Worm (Caenorhabditis elegans) whole organism, L4 larva: ENCODE measurements around the gene str-124.

ENCODE experiments used
- aha-1 ChIP-seq: fragments of 150-350 bp; peaks from one replicate; lab custom pipeline; 2014; ENCODE audit warnings: missing biosample characterization, missing genetic modification characterization
- aly-2 ChIP-seq: sonication (generic microtip); optimal IDR thresholded peaks from 2 replicates; lab custom pipeline; 2018; ENCODE audit warnings: missing biosample characterization, missing genetic modification characterization
- ces-1 ChIP-seq: fragments of 150-350 bp; sonication (generic microtip); optimal IDR thresholded peaks from 4 replicates; lab custom pipeline; 2014; ENCODE audit warnings: missing biosample characterization, missing genetic modification reagents, missing genetic modification characterization
- egl-27 ChIP-seq: sonication (generic microtip); optimal IDR thresholded peaks from 3 replicates; lab custom pipeline; 2017; ENCODE audit warnings: missing biosample characterization, missing genetic modification reagents, missing genetic modification characterization
- lin-39 ChIP-seq: fragments of 150-350 bp; optimal IDR thresholded peaks from 2 replicates; lab custom pipeline; 2014; ENCODE audit warnings: missing biosample characterization, missing genetic modification reagents, missing genetic modification characterization
- lsy-2 ChIP-seq, 2 experiments: fragments of 150-350 bp in 1 of 2; sonication (generic microtip) in 1 of 2; optimal IDR thresholded peaks; 2 replicates each; lab custom pipeline; 2014 to 2017; ENCODE audit warnings: missing biosample characterization in 2 of 2, missing genetic modification characterization in 2 of 2
- nhr-42 ChIP-seq: fragments of 200-800 bp; sonication (Bioruptor generic); IDR thresholded peaks from 2 replicates; pipeline ENCODE4 v1.3.6; 2022; ENCODE audit warnings: missing genetic modification characterization, missing compliant biosample characterization
- skn-1 ChIP-seq: fragments of 150-350 bp; optimal IDR thresholded peaks from 2 replicates; lab custom pipeline; 2014; ENCODE audit warnings: missing biosample characterization, missing genetic modification characterization
- snpc-4 ChIP-seq: fragments of 150-350 bp; optimal IDR thresholded peaks from 2 replicates; lab custom pipeline; 2014; ENCODE audit warnings: missing biosample characterization, missing genetic modification characterization
- zag-1 ChIP-seq: fragments of 150-350 bp; optimal IDR thresholded peaks from 2 replicates; lab custom pipeline; 2014; ENCODE audit warnings: missing biosample characterization, missing genetic modification characterization
- zip-2 ChIP-seq: fragments of 150-350 bp; optimal IDR thresholded peaks from 2 replicates; lab custom pipeline; 2014; ENCODE audit warnings: missing biosample characterization, missing genetic modification characterization
- ztf-11 ChIP-seq: fragments of 150-350 bp; optimal IDR thresholded peaks from 2 replicates; lab custom pipeline; 2014; ENCODE audit warnings: missing biosample characterization, missing genetic modification characterization

DNA sequence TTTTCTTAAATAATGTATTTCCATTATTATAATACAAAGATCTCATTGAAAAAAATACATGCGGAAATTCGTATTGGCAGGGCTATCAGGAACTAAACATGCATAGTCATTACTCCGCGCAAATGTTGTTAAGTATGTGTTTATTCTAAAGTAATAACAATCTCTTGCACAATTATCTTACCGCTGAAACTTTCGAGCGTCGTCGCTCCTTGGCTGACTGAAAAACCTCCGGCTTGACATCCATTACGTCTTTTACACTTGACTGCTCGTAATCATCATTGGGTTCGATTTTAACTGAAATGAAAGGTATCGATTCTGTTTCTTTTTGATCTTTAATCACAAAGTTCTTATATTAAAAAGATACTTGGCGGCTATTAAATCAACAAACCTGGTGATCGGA is 12.1 kb downstream of the str-124 start:
- no peak for TF ChIP-seq snpc-4
- no peak for TF ChIP-seq nhr-42 (GFP tag; lab: Robert Waterston, UW)
- no peak for TF ChIP-seq lin-39 (tag; lab: Kevin White, UChicago)
- no peak for TF ChIP-seq zip-2
- TF ChIP-seq aha-1 (tag; lab: Kevin White, UChicago), result peak; percentile 66
- no peak for TF ChIP-seq lsy-2 (tag; optimal IDR thresholded peaks at IDR 0.05; lab: Kevin White, UChicago)
- no peak for TF ChIP-seq ztf-11 (tag; lab: Kevin White, UChicago)
- TF ChIP-seq egl-27, result no peak
- TF ChIP-seq aly-2 (tag; lab: Kevin White, UChicago), result no peak
- no peak for TF ChIP-seq ces-1 (GFP tag; lab: Kevin White, UChicago)
- TF ChIP-seq zag-1 (tag; lab: Kevin White, UChicago), result no peak
- TF ChIP-seq skn-1, result no peak
